3 worm cellular contexts compared by ENCODE assay signal in genomic region chrII:11930132-11930531, ce11.
A peak's percentile ranks its signal among the peaks of the same experiment; 100 is the strongest.
TF ChIP-seq lines count a peak whose summit lies in the region.

No protein-coding gene starts in this region.

TF ChIP-seq in whole organism, early embryonic, 17 proteins besides CTCF, POLR2A, EP300 and RAD21:
- TF ChIP-seq ceh-36 (tag; optimal IDR thresholded peaks at IDR 0.05; lab: Kevin White, UChicago) (peak; percentile 64), flt-1 (GFP tag; IDR thresholded peaks at IDR 0.05; lab: Robert Waterston, UW) (no peak)

TF ChIP-seq in whole organism, late embryonic, 69 proteins besides CTCF, POLR2A, EP300 and RAD21:
- TF ChIP-seq fax-1 (tag; optimal IDR thresholded peaks at IDR 0.05; lab: Kevin White, UChicago) (no peak), dve-1 (tag; optimal IDR thresholded peaks at IDR 0.05; lab: Kevin White, UChicago) (peak; percentile 56)

TF ChIP-seq in whole organism, midembryonic, 9 proteins besides CTCF, POLR2A, EP300 and RAD21:
- TF ChIP-seq T22C8.4 (GFP tag; IDR thresholded peaks at IDR 0.05; lab: Robert Waterston, UW) (no peak), ztf-23 (GFP tag; IDR thresholded peaks at IDR 0.05; lab: Robert Waterston, UW) (no peak), ref-1 (GFP tag; conservative IDR thresholded peaks at IDR 0.05; lab: Robert Waterston, UW) (no peak), tab-1 (GFP tag; IDR thresholded peaks at IDR 0.05; lab: Robert Waterston, UW) (no peak), med-1 (GFP tag; optimal IDR thresholded peaks at IDR 0.05; lab: Kevin White, UChicago; ENCODE audit: insufficient read depth) (no peak), ztf-29 (GFP tag; IDR thresholded peaks at IDR 0.05; lab: Robert Waterston, UW) (peak; percentile 52; the same call in 1 of the 2 replicates)
